Fruit fly (Drosophila melanogaster) whole organism, embryonic: ENCODE data around the gene CG7497.

ENCODE experiments used
- Awh ChIP-seq: fragments of 200-800 bp; sonication (Bioruptor generic); IDR thresholded peaks from 2 replicates; pipeline ENCODE4, ENCODE4 v1.3.6; 2022; ENCODE audit warnings: missing biosample characterization, missing genetic modification characterization
- BtbVII ChIP-seq: fragments of 200-800 bp; sonication (Bioruptor generic); optimal IDR thresholded peaks from 3 replicates; lab custom pipeline; 2017; ENCODE audit warnings: missing biosample characterization, mild to moderate bottlenecking, missing genetic modification characterization
- CG10565 ChIP-seq: fragments of 200-800 bp; sonication (Bioruptor generic); optimal IDR thresholded peaks from 3 replicates; lab custom pipeline; 2016; ENCODE audit warnings: missing biosample characterization, mild to moderate bottlenecking, missing genetic modification characterization
- CG10654 ChIP-seq: fragments of 200-800 bp; sonication (Bioruptor generic); optimal IDR thresholded peaks from 2 replicates; lab custom pipeline; 2016; ENCODE audit warnings: missing biosample characterization, missing genetic modification characterization
- CG11093 ChIP-seq: fragments of 200-800 bp; sonication (Bioruptor generic); IDR thresholded peaks from 3 replicates; pipeline ENCODE4 v1.3.6; 2022; ENCODE audit warnings: missing biosample characterization, missing genetic modification characterization
- CG12104 ChIP-seq: fragments of 200-800 bp; sonication (Bioruptor generic); optimal IDR thresholded peaks from 3 replicates; lab custom pipeline; 2016; ENCODE audit warnings: missing biosample characterization, missing genetic modification characterization
- CG14014 ChIP-seq: fragments of 200-800 bp; sonication (Bioruptor generic); IDR thresholded peaks from 2 replicates; pipeline ENCODE4 v1.3.6; 2022; ENCODE audit warnings: missing biosample characterization, missing genetic modification characterization
- CG15514 ChIP-seq: fragments of 200-800 bp; sonication (Bioruptor generic); optimal IDR thresholded peaks from 3 replicates; lab custom pipeline; 2017; ENCODE audit warnings: missing biosample characterization, missing genetic modification characterization, mild to moderate bottlenecking, moderate library complexity, missing genetic modification reagents
- CG1647 ChIP-seq: fragments of 200-800 bp; sonication (Bioruptor generic); optimal IDR thresholded peaks from 3 replicates; lab custom pipeline; 2016; ENCODE audit warnings: missing biosample characterization, missing genetic modification characterization
- CG17361 ChIP-seq: fragments of 200-800 bp; sonication (Bioruptor generic); IDR thresholded peaks from 3 replicates; pipeline ENCODE4 v1.3.6; 2022; ENCODE audit warnings: missing biosample characterization, missing genetic modification characterization
- CG17802 ChIP-seq: fragments of 200-800 bp; sonication (Bioruptor generic); optimal IDR thresholded peaks from 2 replicates; lab custom pipeline; 2018; ENCODE audit warnings: missing biosample characterization, mild to moderate bottlenecking, missing genetic modification characterization, moderate library complexity
- CG30431 ChIP-seq: fragments of 200-800 bp; sonication (Bioruptor generic); optimal IDR thresholded peaks from 2 replicates; lab custom pipeline; 2017; ENCODE audit warnings: missing biosample characterization, missing genetic modification characterization
- CG43689 ChIP-seq: fragments of 200-800 bp; sonication (Bioruptor generic); IDR thresholded peaks from 2 replicates; pipeline ENCODE4 v1.3.6; 2022; ENCODE audit warnings: missing biosample characterization, missing genetic modification characterization
- CG6175 ChIP-seq: fragments of 200-800 bp; sonication (Bioruptor generic); IDR thresholded peaks from 3 replicates; pipeline ENCODE4 v1.3.6; 2022; ENCODE audit warnings: missing biosample characterization, missing genetic modification characterization
- CG6254 ChIP-seq: fragments of 200-800 bp; sonication (Bioruptor generic); optimal IDR thresholded peaks from 3 replicates; lab custom pipeline; 2017; ENCODE audit warnings: mild to moderate bottlenecking, missing biosample characterization, missing genetic modification reagents, missing genetic modification characterization
- CG6689 ChIP-seq: fragments of 200-800 bp; sonication (Bioruptor generic); IDR thresholded peaks from 2 replicates; pipeline ENCODE4 v1.3.6; 2022; ENCODE audit warnings: missing biosample characterization, missing genetic modification characterization
- CG7357 ChIP-seq: fragments of 200-800 bp; sonication (Bioruptor generic); IDR thresholded peaks from 3 replicates; pipeline ENCODE4 v1.3.6; 2022; ENCODE audit warnings: missing biosample characterization, missing genetic modification characterization
- CG8089 ChIP-seq: fragments of 200-800 bp; sonication (Bioruptor generic); optimal IDR thresholded peaks from 3 replicates; lab custom pipeline; 2016; ENCODE audit warnings: missing biosample characterization, missing genetic modification characterization
- CG9215 ChIP-seq: fragments of 200-800 bp; sonication (Bioruptor generic); IDR thresholded peaks from 2 replicates; pipeline ENCODE4 v1.3.6; 2022; ENCODE audit warnings: missing biosample characterization, missing genetic modification characterization
- CG9797 ChIP-seq: fragments of 200-800 bp; sonication (Bioruptor generic); optimal IDR thresholded peaks from 3 replicates; lab custom pipeline; 2018; ENCODE audit warnings: missing biosample characterization, mild to moderate bottlenecking, missing genetic modification characterization
- Chrac-16 ChIP-seq: fragments of 200-800 bp; sonication (Bioruptor generic); optimal IDR thresholded peaks from 3 replicates; lab custom pipeline; 2016; ENCODE audit warnings: missing biosample characterization, missing genetic modification characterization
- Dbx ChIP-seq: fragments of 200-800 bp; sonication (Bioruptor generic); IDR thresholded peaks from 3 replicates; pipeline ENCODE4 v1.3.6; 2022; ENCODE audit warnings: missing biosample characterization, missing genetic modification characterization
- Sox100B ChIP-seq: fragments of 200-800 bp; sonication (Bioruptor generic); optimal IDR thresholded peaks from 3 replicates; lab custom pipeline; 2018; ENCODE audit warnings: missing biosample characterization, mild to moderate bottlenecking, missing genetic modification characterization
- Xrp1 ChIP-seq: fragments of 200-800 bp; sonication (Bioruptor generic); IDR thresholded peaks from 2 replicates; pipeline ENCODE4 v1.3.6; 2022; ENCODE audit warnings: missing biosample characterization, missing genetic modification characterization
- YL-1 ChIP-seq: fragments of 200-800 bp; sonication (Bioruptor generic); optimal IDR thresholded peaks from 3 replicates; lab custom pipeline; 2017; ENCODE audit warnings: missing biosample characterization, mild to moderate bottlenecking, missing genetic modification characterization
- abd-A ChIP-seq: fragments of 200-800 bp; sonication (Bioruptor generic); optimal IDR thresholded peaks from 3 replicates; lab custom pipeline; 2019; ENCODE audit warnings: missing biosample characterization, mild to moderate bottlenecking, missing genetic modification characterization, moderate library complexity
- al ChIP-seq: fragments of 200-800 bp; sonication (Bioruptor generic); IDR thresholded peaks from 2 replicates; pipeline ENCODE4 v1.3.6; 2022; ENCODE audit warnings: missing biosample characterization, missing genetic modification characterization
- caup ChIP-seq: fragments of 200-800 bp; sonication (Bioruptor generic); optimal IDR thresholded peaks from 3 replicates; lab custom pipeline; 2017; ENCODE audit warnings: missing biosample characterization, mild to moderate bottlenecking, missing genetic modification characterization, moderate library complexity; ENCODE audit not compliant: severe bottlenecking
- crol ChIP-seq: fragments of 200-800 bp; sonication (Bioruptor generic); IDR thresholded peaks from 2 replicates; pipeline ENCODE4 v1.3.6; 2022; ENCODE audit warnings: missing biosample characterization, missing genetic modification characterization
- da ChIP-seq: fragments of 200-800 bp; sonication (Bioruptor generic); optimal IDR thresholded peaks from 2 replicates; lab custom pipeline; 2016; ENCODE audit warnings: missing biosample characterization, missing genetic modification characterization
- danr ChIP-seq: fragments of 200-800 bp; sonication (Bioruptor generic); IDR thresholded peaks from 2 replicates; pipeline ENCODE4 v1.3.6; 2022; ENCODE audit warnings: missing biosample characterization, missing genetic modification characterization
- fd102C ChIP-seq: fragments of 200-800 bp; sonication (Bioruptor generic); optimal IDR thresholded peaks from 2 replicates; lab custom pipeline; 2018; ENCODE audit warnings: missing biosample characterization, mild to moderate bottlenecking, missing genetic modification characterization, moderate library complexity
- ftz-f1 ChIP-seq: fragments of 200-800 bp; sonication (Bioruptor generic); optimal IDR thresholded peaks from 2 replicates; lab custom pipeline; 2016; ENCODE audit warnings: missing biosample characterization, missing genetic modification characterization
- hth ChIP-seq: fragments of >200 bp; optimal IDR thresholded peaks from 2 replicates; lab custom pipeline; 2017; ENCODE audit warnings: inconsistent platforms
- kni ChIP-seq: fragments of 200-800 bp; sonication (Bioruptor generic); optimal IDR thresholded peaks from 3 replicates; lab custom pipeline; 2017; ENCODE audit warnings: mild to moderate bottlenecking, missing biosample characterization, missing genetic modification reagents, missing genetic modification characterization
- lab ChIP-seq: fragments of 200-800 bp; sonication (Bioruptor generic); optimal IDR thresholded peaks from 3 replicates; lab custom pipeline; 2017; ENCODE audit warnings: missing biosample characterization, missing genetic modification characterization, mild to moderate bottlenecking, moderate library complexity, missing genetic modification reagents
- lov ChIP-seq, 2 experiments: fragments of 200-800 bp in 1 of 2; fragments of >200 bp in 1 of 2; sonication (Bioruptor generic) in 1 of 2; IDR thresholded peaks in 1 of 2; optimal IDR thresholded peaks in 1 of 2; 2 replicates in 1 of 2; 3 replicates in 1 of 2; pipeline versions ENCODE4 v1.3.6 to Lab custom; 2017 to 2022; ENCODE audit warnings: missing biosample characterization in 1 of 2, missing genetic modification characterization in 1 of 2
- luna ChIP-seq: fragments of 200-800 bp; sonication (Bioruptor generic); optimal IDR thresholded peaks from 2 replicates; lab custom pipeline; 2016; ENCODE audit warnings: missing biosample characterization, missing genetic modification characterization
- oc ChIP-seq: fragments of 200-800 bp; sonication (Bioruptor generic); optimal IDR thresholded peaks from 2 replicates; lab custom pipeline; 2018; ENCODE audit warnings: missing biosample characterization, mild to moderate bottlenecking, missing genetic modification characterization, moderate library complexity
- pb ChIP-seq: fragments of 200-800 bp; sonication (Bioruptor generic); optimal IDR thresholded peaks from 3 replicates; lab custom pipeline; 2016; ENCODE audit warnings: missing biosample characterization, missing genetic modification characterization
- pum ChIP-seq: fragments of 200-800 bp; sonication (Bioruptor generic); optimal IDR thresholded peaks from 2 replicates; lab custom pipeline; 2016; ENCODE audit warnings: missing biosample characterization, missing genetic modification characterization
- run ChIP-seq: fragments of 200-800 bp; sonication (Bioruptor generic); optimal IDR thresholded peaks from 3 replicates; lab custom pipeline; 2018; ENCODE audit warnings: missing biosample characterization, mild to moderate bottlenecking, missing genetic modification characterization
- scrt ChIP-seq: fragments of 200-800 bp; sonication (Bioruptor generic); optimal IDR thresholded peaks from 2 replicates; lab custom pipeline; 2018; ENCODE audit warnings: missing biosample characterization, mild to moderate bottlenecking, missing genetic modification characterization, moderate library complexity
- shn ChIP-seq: fragments of 200-800 bp; sonication (Bioruptor generic); optimal IDR thresholded peaks from 3 replicates; lab custom pipeline; 2016; ENCODE audit warnings: missing biosample characterization, missing genetic modification characterization
- sob ChIP-seq: fragments of 200-800 bp; sonication (Bioruptor generic); IDR thresholded peaks from 2 replicates; pipeline ENCODE4 v1.3.6; 2022; ENCODE audit warnings: missing biosample characterization, missing genetic modification characterization
- unc-4 ChIP-seq: fragments of 200-800 bp; sonication (Bioruptor generic); IDR thresholded peaks from 2 replicates; pipeline ENCODE4 v1.3.6; 2022; ENCODE audit warnings: missing biosample characterization, missing genetic modification characterization; ENCODE audit not compliant: partially characterized antibody
- usp ChIP-seq: fragments of >200 bp; optimal IDR thresholded peaks from 2 replicates; lab custom pipeline; 2017; ENCODE audit warnings: missing biosample characterization, missing genetic modification characterization

The CG7497 gene

dm6 chr3L:17651717-17652651, 18.7 kb downstream of the CG7497 start (continued):
- TF ChIP-seq sob (GFP tag; lab: Robert Waterston, UW) (peak; percentile 28; the same call in 1 of the 2 replicates), scrt (GFP tag; lab: Kevin White, UChicago) (no peak), CG10654 (GFP tag; lab: Kevin White, UChicago) (no peak), kni (no peak), CG30431 (no peak), YL-1 (no peak), lov (optimal IDR thresholded peaks at IDR 0.05; lab: Kevin White, UChicago) (no peak), lov (GFP tag; IDR thresholded peaks at IDR 0.05; lab: Robert Waterston, UW) (no peak), CG7357 (GFP tag; lab: Robert Waterston, UW) (no peak), pum (GFP tag; lab: Kevin White, UChicago) (no peak), CG15514 (GFP tag; lab: Kevin White, UChicago) (no peak), CG11093 (GFP tag; lab: Robert Waterston, UW) (no peak), caup (peak; percentile 26), Awh (GFP tag; lab: Robert Waterston, UW) (peak; percentile 44; the same call in 1 of the 2 replicates), CG17361 (0 out of 3 replicates have a peak, but pooled peaks have one; percentile 17), lab (GFP tag; lab: Kevin White, UChicago) (peak; percentile 78), CG6689 (no peak), danr (GFP tag; lab: Robert Waterston, UW) (no peak), run (no peak), unc-4 (no peak), oc (peak; percentile 78), usp (GFP tag; lab: Kevin White, UChicago) (no peak)

- TF ChIP-seq ftz-f1 (GFP tag; lab: Kevin White, UChicago) = peak; percentile 2
- peak; percentile 33 for TF ChIP-seq da (GFP tag; lab: Kevin White, UChicago)
- peak; percentile 47 for TF ChIP-seq CG12104 (GFP tag; lab: Kevin White, UChicago)
- TF ChIP-seq shn (GFP tag; lab: Kevin White, UChicago) = no peak
- TF ChIP-seq pb (GFP tag; lab: Kevin White, UChicago) = no peak
- peak; percentile 1 for TF ChIP-seq CG10565 (GFP tag; lab: Kevin White, UChicago)
- no peak for TF ChIP-seq hth (lab: Kevin White, UChicago)
- TF ChIP-seq CG8089 (GFP tag; lab: Kevin White, UChicago) = no peak
- peak; percentile 86 for TF ChIP-seq Xrp1 (GFP tag; lab: Robert Waterston, UW)
- peak; percentile 75 for TF ChIP-seq CG6254 (GFP tag; lab: Kevin White, UChicago)
- peak; percentile 25 for TF ChIP-seq abd-A (tag; lab: Kevin White, UChicago)
- no peak for TF ChIP-seq Chrac-16 (GFP tag; lab: Kevin White, UChicago)
- TF ChIP-seq CG43689 (GFP tag; lab: Robert Waterston, UW) = no peak
- no peak for TF ChIP-seq CG9797 (GFP tag; lab: Kevin White, UChicago)
- peak; percentile 29; the same call in 1 of the 2 replicates for TF ChIP-seq al (GFP tag; lab: Robert Waterston, UW)
- TF ChIP-seq luna (GFP tag; lab: Kevin White, UChicago) = peak; percentile 52
- peak; percentile 2 for TF ChIP-seq CG17802 (tag; lab: Kevin White, UChicago)
- TF ChIP-seq CG6175 (GFP tag; lab: Robert Waterston, UW) = peak; percentile 70; the same call in 2 of the 3 replicates
- peak; percentile 37; the same call in 1 of the 2 replicates for TF ChIP-seq CG14014 (GFP tag; lab: Robert Waterston, UW)
- TF ChIP-seq CG15514 (GFP tag; lab: Kevin White, UChicago) = peak; percentile 75
- no peak for TF ChIP-seq fd102C (GFP tag; lab: Kevin White, UChicago)
- TF ChIP-seq CG1647 (GFP tag; lab: Kevin White, UChicago) = peak; percentile 32
- TF ChIP-seq Dbx (GFP tag; lab: Robert Waterston, UW) = peak; percentile 88
- TF ChIP-seq CG9215 (GFP tag; lab: Robert Waterston, UW) = peak; percentile 30; the same call in 1 of the 2 replicates
- TF ChIP-seq crol (GFP tag; lab: Robert Waterston, UW) = peak; percentile 85
- peak; percentile 69 for TF ChIP-seq BtbVII (GFP tag; lab: Kevin White, UChicago)
- TF ChIP-seq Sox100B (GFP tag; lab: Kevin White, UChicago) = peak; percentile 67
These were observed 19.8 kb downstream of the CG7497 start for dm6 chr3L:17652878-17653700.
